Fruit fly (Drosophila melanogaster) whole organism, embryonic: ENCODE results near the gene CG4374.

Source experiments
- Asciz ChIP-seq: fragments of 200-800 bp; sonication (Bioruptor generic); optimal IDR thresholded peaks from 2 replicates; lab custom pipeline; 2017; ENCODE audit warnings: missing biosample characterization, mild to moderate bottlenecking, missing genetic modification characterization, missing genetic modification reagents
- Awh ChIP-seq: fragments of 200-800 bp; sonication (Bioruptor generic); IDR thresholded peaks from 2 replicates; pipeline ENCODE4, ENCODE4 v1.3.6; 2022; ENCODE audit warnings: missing biosample characterization, missing genetic modification characterization
- B-H1 ChIP-seq: fragments of 200-800 bp; sonication (Bioruptor generic); IDR thresholded peaks from 3 replicates; pipeline ENCODE4 v1.3.6; 2022; ENCODE audit warnings: missing biosample characterization, missing genetic modification characterization
- Bgb ChIP-seq: fragments of 200-800 bp; sonication (Bioruptor generic); IDR thresholded peaks from 2 replicates; pipeline ENCODE4 v1.3.6; 2022; ENCODE audit warnings: missing biosample characterization, missing genetic modification characterization; ENCODE audit not compliant: partially characterized antibody
- CG10654 ChIP-seq: fragments of 200-800 bp; sonication (Bioruptor generic); optimal IDR thresholded peaks from 2 replicates; lab custom pipeline; 2016; ENCODE audit warnings: missing biosample characterization, missing genetic modification characterization
- CG12299 ChIP-seq: fragments of 200-800 bp; sonication (Bioruptor generic); optimal IDR thresholded peaks from 2 replicates; lab custom pipeline; 2018; ENCODE audit warnings: missing biosample characterization, mild to moderate bottlenecking, missing genetic modification characterization
- CG12391 ChIP-seq: fragments of 200-800 bp; sonication (Bioruptor generic); optimal IDR thresholded peaks from 3 replicates; lab custom pipeline; 2018; ENCODE audit warnings: missing biosample characterization, mild to moderate bottlenecking, missing genetic modification characterization, moderate library complexity
- CG12769 ChIP-seq: fragments of 200-800 bp; sonication (Bioruptor generic); optimal IDR thresholded peaks from 2 replicates; lab custom pipeline; 2019; ENCODE audit warnings: missing biosample characterization, mild to moderate bottlenecking, missing genetic modification characterization, moderate library complexity
- CG13624 ChIP-seq: fragments of 200-800 bp; sonication (Bioruptor generic); optimal IDR thresholded peaks from 2 replicates; lab custom pipeline; 2016; ENCODE audit warnings: missing biosample characterization, missing genetic modification characterization
- CG14441 ChIP-seq: fragments of 200-800 bp; sonication (Bioruptor generic); IDR thresholded peaks from 2 replicates; pipeline ENCODE4 v1.3.6; 2022; ENCODE audit warnings: missing biosample characterization, missing genetic modification characterization
- CG14860 ChIP-seq: fragments of 200-800 bp; sonication (Bioruptor generic); IDR thresholded peaks from 3 replicates; pipeline ENCODE4 v1.3.6; 2022; ENCODE audit warnings: missing biosample characterization, missing genetic modification characterization; ENCODE audit not compliant: partially characterized antibody
- CG15269 ChIP-seq: fragments of 200-800 bp; sonication (Bioruptor generic); optimal IDR thresholded peaks from 2 replicates; lab custom pipeline; 2018; ENCODE audit warnings: missing biosample characterization, mild to moderate bottlenecking, missing genetic modification characterization, moderate library complexity
- CG16863 ChIP-seq: fragments of 200-800 bp; sonication (Bioruptor generic); optimal IDR thresholded peaks from 3 replicates; lab custom pipeline; 2016; ENCODE audit warnings: missing biosample characterization, missing genetic modification characterization
- CG17568 ChIP-seq: fragments of 200-800 bp; sonication (Bioruptor generic); optimal IDR thresholded peaks from 2 replicates; lab custom pipeline; 2018; ENCODE audit warnings: missing biosample characterization, mild to moderate bottlenecking, missing genetic modification characterization, moderate library complexity
- CG2129 ChIP-seq: fragments of 200-800 bp; sonication (Bioruptor generic); IDR thresholded peaks from 2 replicates; pipeline ENCODE4 v1.3.6; 2022; ENCODE audit warnings: missing biosample characterization, missing genetic modification characterization; ENCODE audit not compliant: partially characterized antibody
- CG32532 ChIP-seq: fragments of 200-800 bp; sonication (Bioruptor generic); IDR thresholded peaks from 2 replicates; pipeline ENCODE4 v1.3.6; 2022; ENCODE audit warnings: missing biosample characterization, missing genetic modification characterization
- CG3281 ChIP-seq: fragments of 200-800 bp; sonication (Bioruptor generic); optimal IDR thresholded peaks from 3 replicates; lab custom pipeline; 2017; ENCODE audit warnings: missing biosample characterization, mild to moderate bottlenecking, missing genetic modification characterization
- CG4617 ChIP-seq: fragments of 200-800 bp; sonication (Bioruptor generic); optimal IDR thresholded peaks from 3 replicates; lab custom pipeline; 2016; ENCODE audit warnings: missing biosample characterization, missing genetic modification characterization, borderline replicate concordance
- CG6765 ChIP-seq: fragments of 200-800 bp; sonication (Bioruptor generic); optimal IDR thresholded peaks from 3 replicates; lab custom pipeline; 2017; ENCODE audit warnings: missing biosample characterization, mild to moderate bottlenecking, missing genetic modification characterization
- CG8281 ChIP-seq: fragments of 200-800 bp; sonication (Bioruptor generic); optimal IDR thresholded peaks from 2 replicates; lab custom pipeline; 2018; ENCODE audit warnings: missing biosample characterization, mild to moderate bottlenecking, missing genetic modification characterization, moderate library complexity
- CG9797 ChIP-seq: fragments of 200-800 bp; sonication (Bioruptor generic); optimal IDR thresholded peaks from 3 replicates; lab custom pipeline; 2018; ENCODE audit warnings: missing biosample characterization, mild to moderate bottlenecking, missing genetic modification characterization
- CHES-1-like ChIP-seq: fragments of 200-800 bp; sonication (Bioruptor generic); optimal IDR thresholded peaks from 2 replicates; lab custom pipeline; 2016; ENCODE audit warnings: missing biosample characterization, missing genetic modification characterization
- Camta ChIP-seq: fragments of 200-800 bp; sonication (Bioruptor generic); optimal IDR thresholded peaks from 2 replicates; lab custom pipeline; 2016; ENCODE audit warnings: missing biosample characterization, missing genetic modification characterization
- D19A ChIP-seq: fragments of 200-800 bp; optimal IDR thresholded peaks from 3 replicates; lab custom pipeline; 2019; ENCODE audit warnings: missing biosample characterization, mild to moderate bottlenecking, missing genetic modification characterization, moderate library complexity
- Dfd ChIP-seq, 2 experiments: fragments of >200 bp; optimal IDR thresholded peaks; 2 replicates each; lab custom pipeline; 2017; ENCODE audit warnings: missing biosample characterization in 2 of 2, missing genetic modification characterization in 2 of 2
- Dp ChIP-seq: fragments of 200-800 bp; sonication (Bioruptor generic); optimal IDR thresholded peaks from 2 replicates; lab custom pipeline; 2018; ENCODE audit warnings: missing biosample characterization, mild to moderate bottlenecking, missing genetic modification characterization, moderate library complexity
- HLH54F ChIP-seq: fragments of 200-800 bp; sonication (Bioruptor generic); optimal IDR thresholded peaks from 3 replicates; lab custom pipeline; 2016; ENCODE audit warnings: missing biosample characterization, missing genetic modification characterization
- Hand ChIP-seq: fragments of 200-800 bp; sonication (Bioruptor generic); optimal IDR thresholded peaks from 2 replicates; lab custom pipeline; 2017; ENCODE audit warnings: mild to moderate bottlenecking, missing biosample characterization, missing genetic modification reagents, missing genetic modification characterization
- Hr78 ChIP-seq, 2 experiments: fragments of 200-800 bp in 1 of 2; fragments of >200 bp in 1 of 2; sonication (Bioruptor generic) in 1 of 2; optimal IDR thresholded peaks; 2 replicates each; lab custom pipeline; 2017 to 2019; ENCODE audit warnings: missing biosample characterization in 2 of 2, missing genetic modification characterization in 2 of 2, mild to moderate bottlenecking in 1 of 2, moderate library complexity in 1 of 2
- Med ChIP-seq: fragments of 200-800 bp; sonication (Bioruptor generic); peaks from one replicate; lab custom pipeline; 2016; ENCODE audit warnings: missing biosample characterization, missing genetic modification characterization, mild to moderate bottlenecking, inconsistent platforms, moderate library complexity
- NK7.1 ChIP-seq: fragments of 200-800 bp; sonication (Bioruptor generic); optimal IDR thresholded peaks from 3 replicates; lab custom pipeline; 2016; ENCODE audit warnings: missing biosample characterization, missing genetic modification characterization
- Oaz ChIP-seq: fragments of 200-800 bp; sonication (Bioruptor generic); IDR thresholded peaks from 2 replicates; pipeline ENCODE4 v1.3.6; 2022; ENCODE audit warnings: missing biosample characterization, missing genetic modification characterization
- Ptx1 ChIP-seq: fragments of 200-800 bp; sonication (Bioruptor generic); IDR thresholded peaks from 2 replicates; pipeline ENCODE4 v1.3.6; 2022; ENCODE audit warnings: missing biosample characterization, missing genetic modification characterization
- Scr ChIP-seq: fragments of 200-800 bp; sonication (Bioruptor generic); IDR thresholded peaks from 2 replicates; pipeline ENCODE4 v1.3.6; 2022; ENCODE audit warnings: missing biosample characterization, missing genetic modification characterization; ENCODE audit not compliant: partially characterized antibody
- Sox102F ChIP-seq: fragments of 200-800 bp; sonication (Bioruptor generic); optimal IDR thresholded peaks from 2 replicates; lab custom pipeline; 2018; ENCODE audit warnings: missing biosample characterization, mild to moderate bottlenecking, missing genetic modification characterization, moderate library complexity
- br ChIP-seq: fragments of >200 bp; optimal IDR thresholded peaks from 2 replicates; lab custom pipeline; 2017
- corto ChIP-seq: fragments of 200-800 bp; sonication (Bioruptor generic); optimal IDR thresholded peaks from 2 replicates; lab custom pipeline; 2016; ENCODE audit warnings: missing biosample characterization, mild to moderate bottlenecking, missing genetic modification characterization, moderate library complexity
- dati ChIP-seq: fragments of 200-800 bp; sonication (Bioruptor generic); IDR thresholded peaks from 2 replicates; pipeline ENCODE4 v1.3.6; 2022; ENCODE audit warnings: missing biosample characterization, missing genetic modification characterization
- disco-r ChIP-seq: fragments of 200-800 bp; sonication (Bioruptor generic); optimal IDR thresholded peaks from 2 replicates; lab custom pipeline; 2016; ENCODE audit warnings: missing biosample characterization, missing genetic modification characterization
- dmrt11E ChIP-seq: fragments of 200-800 bp; sonication (Bioruptor generic); optimal IDR thresholded peaks from 3 replicates; lab custom pipeline; 2018; ENCODE audit warnings: missing biosample characterization, mild to moderate bottlenecking, missing genetic modification characterization, moderate library complexity
- emc ChIP-seq: fragments of 200-800 bp; sonication (Bioruptor generic); optimal IDR thresholded peaks from 2 replicates; lab custom pipeline; 2016; ENCODE audit warnings: missing biosample characterization, missing genetic modification characterization
- grn ChIP-seq: fragments of 200-800 bp; sonication (Bioruptor generic); optimal IDR thresholded peaks from 3 replicates; lab custom pipeline; 2017; ENCODE audit warnings: missing biosample characterization, missing genetic modification characterization
- gt ChIP-seq: fragments of 200-800 bp; sonication (Bioruptor generic); IDR thresholded peaks from 2 replicates; pipeline ENCODE4 v1.3.6; 2022; ENCODE audit warnings: missing biosample characterization, missing genetic modification characterization
- inv ChIP-seq: fragments of 200-800 bp; sonication (Bioruptor generic); IDR thresholded peaks from 2 replicates; pipeline ENCODE4 v1.3.6; 2022; ENCODE audit warnings: missing biosample characterization, missing genetic modification characterization; ENCODE audit not compliant: partially characterized antibody
- nerfin-2 ChIP-seq: fragments of 200-800 bp; sonication (Bioruptor generic); IDR thresholded peaks from 2 replicates; pipeline ENCODE4 v1.3.6; 2022; ENCODE audit warnings: missing biosample characterization, missing genetic modification characterization; ENCODE audit not compliant: partially characterized antibody
- salm ChIP-seq: fragments of 200-800 bp; sonication (Bioruptor generic); optimal IDR thresholded peaks from 2 replicates; lab custom pipeline; 2018; ENCODE audit warnings: missing biosample characterization, mild to moderate bottlenecking, missing genetic modification characterization
- sd ChIP-seq: fragments of 200-800 bp; sonication (Bioruptor generic); optimal IDR thresholded peaks from 3 replicates; lab custom pipeline; 2018; ENCODE audit warnings: missing biosample characterization, mild to moderate bottlenecking, missing genetic modification characterization, moderate library complexity
- tio ChIP-seq: fragments of 200-800 bp; sonication (Bioruptor generic); optimal IDR thresholded peaks from 2 replicates; lab custom pipeline; 2017; ENCODE audit warnings: missing biosample characterization, missing genetic modification characterization, inconsistent platforms
- tx ChIP-seq: fragments of 200-800 bp; sonication (Bioruptor generic); optimal IDR thresholded peaks from 2 replicates; lab custom pipeline; 2016; ENCODE audit warnings: missing biosample characterization, missing genetic modification characterization
- zfh1 ChIP-seq: fragments of 200-800 bp; sonication (Bioruptor generic); IDR thresholded peaks from 3 replicates; pipeline ENCODE4 v1.3.6; 2022; ENCODE audit warnings: missing biosample characterization, missing genetic modification characterization

The CG4374 gene

DNA sequence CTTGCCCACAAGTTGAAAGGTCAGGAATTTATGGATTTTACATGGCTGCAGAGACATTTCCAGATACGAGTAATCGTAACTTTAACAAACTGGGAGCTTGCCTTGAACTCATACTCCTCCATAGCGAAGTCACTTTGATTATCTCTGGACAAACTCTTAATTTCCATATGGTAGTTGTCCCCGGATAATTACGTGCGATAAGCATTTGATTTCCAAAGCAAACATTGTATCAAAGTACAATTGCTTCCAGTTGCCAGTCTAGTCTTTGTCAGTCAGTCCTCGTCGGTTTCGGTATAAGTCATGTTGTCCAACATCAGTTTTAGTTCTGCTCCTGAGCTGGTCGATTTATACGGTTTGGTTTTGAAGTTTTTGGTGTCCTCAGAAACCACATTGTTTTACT is 15.1 kb upstream of the CG4374 start, which contains the start of gene Ir94h:
Gene Ir94h (plus strand): TSS at position 301 of the 400 bp plus-strand sequence.
- TF ChIP-seq CG2129 (no peak), CG13624 (no peak), Scr (GFP tag; lab: Robert Waterston, UW) (no peak), dmrt11E (tag; lab: Kevin White, UChicago) (no peak), Dfd (GFP tag; optimal IDR thresholded peaks at IDR 0.05; lab: Kevin White, UChicago) (no peak), Dp (GFP tag; lab: Kevin White, UChicago) (no peak), zfh1 (no peak), CG3281 (GFP tag; lab: Kevin White, UChicago) (no peak), disco-r (GFP tag; lab: Kevin White, UChicago) (no peak), CG4617 (GFP tag; lab: Kevin White, UChicago) (no peak), B-H1 (GFP tag; lab: Robert Waterston, UW) (no peak), Asciz (GFP tag; lab: Kevin White, UChicago) (no peak), NK7.1 (GFP tag; lab: Kevin White, UChicago) (no peak), emc (GFP tag; lab: Kevin White, UChicago) (no peak), CG16863 (GFP tag; lab: Kevin White, UChicago) (no peak), CG9797 (GFP tag; lab: Kevin White, UChicago) (no peak), Awh (GFP tag; lab: Robert Waterston, UW) (no peak)

- 0 out of 2 replicates have a peak, but pooled peaks have one; percentile 19 for TF ChIP-seq Ptx1 (GFP tag; lab: Robert Waterston, UW)
- TF ChIP-seq CHES-1-like = no peak
- peak in 1 of 2 experiments; percentile 35 for TF ChIP-seq Hr78 (GFP tag; optimal IDR thresholded peaks at IDR 0.05; lab: Kevin White, UChicago)
- peak; percentile 3 for TF ChIP-seq Sox102F
- no peak for TF ChIP-seq tx
- no peak for TF ChIP-seq gt (GFP tag; lab: Robert Waterston, UW)
- no peak for TF ChIP-seq nerfin-2 (GFP tag; lab: Robert Waterston, UW)
- TF ChIP-seq zfh1 = 0 out of 3 replicates have a peak, but pooled peaks have one; percentile 10
- TF ChIP-seq CG10654 (GFP tag; lab: Kevin White, UChicago) = no peak
- TF ChIP-seq Camta (GFP tag; lab: Kevin White, UChicago) = no peak
- no peak for TF ChIP-seq CG12769
- TF ChIP-seq grn (GFP tag; lab: Kevin White, UChicago) = no peak
- TF ChIP-seq CG17568 (GFP tag; lab: Kevin White, UChicago) = no peak
- no peak for TF ChIP-seq Oaz (GFP tag; lab: Robert Waterston, UW)
- TF ChIP-seq CG6765 (GFP tag; lab: Kevin White, UChicago) = no peak
- no peak for TF ChIP-seq CG14441 (GFP tag; lab: Robert Waterston, UW)
- no peak for TF ChIP-seq br (lab: Kevin White, UChicago)
- no peak for TF ChIP-seq CG14860
- no peak for TF ChIP-seq CG8281 (tag; lab: Kevin White, UChicago)
- TF ChIP-seq CG15269 = no peak
- TF ChIP-seq sd (tag; lab: Kevin White, UChicago) = no peak
- TF ChIP-seq Bgb (GFP tag; lab: Robert Waterston, UW) = no peak
- no peak for TF ChIP-seq HLH54F
- no peak for TF ChIP-seq tio (GFP tag; lab: Kevin White, UChicago)
- no peak for TF ChIP-seq CG12391 (tag; lab: Kevin White, UChicago)
- no peak for TF ChIP-seq Med (GFP tag; lab: Kevin White, UChicago)
- no peak for TF ChIP-seq inv (GFP tag; lab: Robert Waterston, UW)
- no peak for TF ChIP-seq CG32532 (GFP tag; lab: Robert Waterston, UW)
- peak; percentile 61 for TF ChIP-seq D19A (tag; lab: Kevin White, UChicago)
- TF ChIP-seq CG12299 (tag; lab: Kevin White, UChicago) = no peak
- no peak for TF ChIP-seq salm (tag; lab: Kevin White, UChicago)
- peak; percentile 13 for TF ChIP-seq corto (GFP tag; lab: Kevin White, UChicago)
- no peak for TF ChIP-seq Hand
- no peak for TF ChIP-seq dati (GFP tag; lab: Robert Waterston, UW)
Observed at dm6 chr3R:23486743-23487142, 14.7 kb upstream of the CG4374 start.
